Worm (Caenorhabditis elegans): ENCODE results near the gene mrps-16.

Gene mrps-16

DNA sequence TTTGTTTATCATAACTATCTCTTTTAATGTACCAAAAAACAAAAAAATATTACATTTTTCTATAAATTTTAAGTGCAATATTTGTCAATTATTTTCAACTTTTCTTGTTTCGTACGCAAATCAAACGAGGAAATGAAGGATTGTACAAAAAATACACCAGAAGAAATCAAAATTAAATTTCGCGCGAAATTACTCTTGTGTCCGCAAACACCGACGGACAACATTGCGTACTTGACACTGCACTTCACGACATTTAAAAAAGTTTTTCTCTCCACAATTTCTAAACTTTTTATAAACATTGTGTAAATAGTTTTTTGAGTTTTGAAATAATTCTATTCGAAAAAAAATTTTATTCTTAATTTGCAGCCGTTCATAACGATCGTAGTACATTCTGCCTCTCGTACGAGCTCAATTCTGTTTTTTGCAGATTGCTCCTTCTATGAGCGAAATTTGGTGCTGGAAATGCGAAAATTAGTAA is at the start of gene mrps-16:
TSS of gene mrps-16 (plus strand) at position 428 of the 478 bp plus-strand sequence.
- TF ChIP-seq zip-11 (GFP tag; IDR thresholded peaks at IDR 0.05) (no peak), dmd-6 (GFP tag; IDR thresholded peaks at IDR 0.05) (no peak), aha-1 (tag) (peak; percentile 89), mep-1 (tag; optimal IDR thresholded peaks at IDR 0.05) (peak; percentile 38), hlh-30 (tag; optimal IDR thresholded peaks at IDR 0.05; ENCODE audit: insufficient read depth) (peak; percentile 44), F26F4.8 (GFP tag; conservative IDR thresholded peaks at IDR 0.05) (no peak), lin-38 (GFP tag; IDR thresholded peaks at IDR 0.05) (peak; percentile 65), mes-2 (tag; optimal IDR thresholded peaks at IDR 0.05; ENCODE audit: poor library complexity, severe bottlenecking) (peak; percentile 72), dve-1 (tag; optimal IDR thresholded peaks at IDR 0.05; ENCODE audit: insufficient read depth) (peak; percentile 68), nhr-25 (tag; optimal IDR thresholded peaks at IDR 0.05; ENCODE audit: borderline replicate concordance, insufficient read depth) (peak; percentile 7), rbr-2 (tag; optimal IDR thresholded peaks at IDR 0.05) (peak; percentile 42), nhr-6 (tag; optimal IDR thresholded peaks at IDR 0.05) (peak; percentile 30), lsy-2 (tag; optimal IDR thresholded peaks at IDR 0.05) (peak in 1 of 2 experiments; percentile 82), unc-62 (GFP tag; optimal IDR thresholded peaks at IDR 0.05 in 1 of 2) (peak in 1 of 2 experiments; percentile 24), unc-62 (tag; optimal IDR thresholded peaks at IDR 0.05) (no peak), daf-16 (GFP tag; optimal IDR thresholded peaks at IDR 0.05) (no peak), daf-16 (tag; optimal IDR thresholded peaks at IDR 0.05) (peak; percentile 31), nhr-28 (tag; optimal IDR thresholded peaks at IDR 0.05) (peak; percentile 25), duxl-1 (tag; optimal IDR thresholded peaks at IDR 0.05; ENCODE audit: poor library complexity) (no peak), dpl-1 (GFP tag; optimal IDR thresholded peaks at IDR 0.05) (peak; percentile 96), lin-29 (GFP tag; IDR thresholded peaks at IDR 0.05) (no peak), daf-19 (GFP tag; conservative IDR thresholded peaks at IDR 0.05) (0 out of 2 replicates have a peak, but pooled peaks have one; percentile 48)

DNA sequence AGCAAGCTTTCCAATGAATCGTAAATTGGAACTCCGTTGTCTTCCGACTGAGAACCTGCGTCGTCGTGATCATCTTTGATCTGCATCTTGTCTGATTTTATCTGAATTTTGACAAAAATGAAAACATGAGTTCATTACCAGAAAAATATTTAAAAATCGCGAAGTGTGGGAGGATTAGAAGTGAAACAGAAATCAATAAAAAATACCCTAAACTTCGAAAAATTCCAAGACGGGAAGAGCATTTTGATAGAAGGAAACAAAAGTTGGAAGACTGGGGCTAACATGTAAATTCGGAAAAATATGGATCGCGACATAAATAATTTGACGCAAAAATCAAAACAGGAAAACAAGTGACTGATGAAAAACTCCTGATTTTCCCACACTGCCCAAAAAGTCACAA is 48.5 kb upstream of the mrps-16 start, which contains the start of gene F07F6.8:
TSS of gene F07F6.8 (minus strand) at position 101 of the 400 bp plus-strand sequence.
- TF ChIP-seq nhr-102 (tag; optimal IDR thresholded peaks at IDR 0.05) (no peak), aha-1 (tag) (peak; percentile 31)

DNA sequence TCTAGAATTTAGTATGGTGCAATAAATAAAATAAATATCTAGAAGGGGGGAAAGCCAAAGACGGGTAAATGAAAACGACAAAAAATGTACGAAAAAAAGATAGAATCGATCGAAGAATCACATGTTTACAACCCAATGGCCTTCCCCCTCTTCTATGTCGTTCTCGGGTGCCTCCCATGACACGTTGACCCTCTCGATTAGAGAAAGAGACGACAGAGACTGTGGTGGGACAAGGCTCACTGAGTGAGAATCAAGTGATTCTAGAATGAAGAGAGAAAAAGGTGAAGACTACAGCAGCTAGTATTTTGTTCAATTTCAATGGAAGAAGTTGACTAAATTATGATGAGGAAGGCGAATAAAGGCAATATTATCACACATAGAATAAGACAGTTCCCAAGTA is 48.1 kb upstream of the mrps-16 start:
- TF ChIP-seq ZK546.5 (tag; optimal IDR thresholded peaks at IDR 0.05), result no peak
- no peak for TF ChIP-seq zip-11 (GFP tag; IDR thresholded peaks at IDR 0.05)
- no peak for TF ChIP-seq jun-1 (tag; optimal IDR thresholded peaks at IDR 0.05)
- peak in 1 of 2 experiments; percentile 78 for TF ChIP-seq mdl-1 (tag; optimal IDR thresholded peaks at IDR 0.05)
- TF ChIP-seq ztf-11 (tag; optimal IDR thresholded peaks at IDR 0.05), result no peak
- no peak for TF ChIP-seq Y75B8A.6 (GFP tag; IDR thresholded peaks at IDR 0.05)
- no peak for TF ChIP-seq daf-16 (GFP tag; optimal IDR thresholded peaks at IDR 0.05)
- TF ChIP-seq daf-16 (tag; optimal IDR thresholded peaks at IDR 0.05), result peak; percentile 63
- TF ChIP-seq lin-38 (GFP tag; IDR thresholded peaks at IDR 0.05), result 0 out of 2 replicates have a peak, but pooled peaks have one; percentile 9
- TF ChIP-seq dmd-6 (GFP tag; IDR thresholded peaks at IDR 0.05), result peak; percentile 38; the same call in 1 of the 2 replicates
- no peak for TF ChIP-seq lim-7 (GFP tag; IDR thresholded peaks at IDR 0.05)
- TF ChIP-seq sdz-12 (GFP tag; optimal IDR thresholded peaks at IDR 0.05), result no peak
- no peak for TF ChIP-seq fkh-10 (GFP tag; optimal IDR thresholded peaks at IDR 0.05)
- peak; percentile 63 for TF ChIP-seq nhr-77 (tag; optimal IDR thresholded peaks at IDR 0.05)
- TF ChIP-seq egl-27 (tag; optimal IDR thresholded peaks at IDR 0.05), result no peak
- TF ChIP-seq zfp-3 (GFP tag; conservative IDR thresholded peaks at IDR 0.05), result no peak
- no peak for TF ChIP-seq ama-1 (optimal IDR thresholded peaks at IDR 0.05)
- no peak for TF ChIP-seq daf-19 (GFP tag; conservative IDR thresholded peaks at IDR 0.05)
- TF ChIP-seq rbr-2 (tag; optimal IDR thresholded peaks at IDR 0.05), result no peak
- TF ChIP-seq egl-43 (GFP tag; IDR thresholded peaks at IDR 0.05), result no peak
- no peak for TF ChIP-seq dmd-9 (GFP tag; IDR thresholded peaks at IDR 0.05)
- peak; percentile 97 for TF ChIP-seq hlh-30 (tag; optimal IDR thresholded peaks at IDR 0.05; ENCODE audit: insufficient read depth)
- no peak for TF ChIP-seq ZK337.2 (GFP tag; IDR thresholded peaks at IDR 0.05)
- TF ChIP-seq nhr-25 (tag; optimal IDR thresholded peaks at IDR 0.05; ENCODE audit: borderline replicate concordance, insufficient read depth), result peak; percentile 60
- no peak for TF ChIP-seq lin-29 (GFP tag; IDR thresholded peaks at IDR 0.05)
- TF ChIP-seq nhr-76 (tag; optimal IDR thresholded peaks at IDR 0.05), result no peak
- peak; percentile 58 for TF ChIP-seq mxl-3 (GFP tag; optimal IDR thresholded peaks at IDR 0.05)
- no peak for TF ChIP-seq daf-8 (GFP tag; IDR thresholded peaks at IDR 0.05)
- no peak for TF ChIP-seq ceh-44 (GFP tag; IDR thresholded peaks at IDR 0.05)
- TF ChIP-seq madf-5 (GFP tag; IDR thresholded peaks at IDR 0.05), result no peak
- no peak for TF ChIP-seq nhr-237 (tag; optimal IDR thresholded peaks at IDR 0.05)
- no peak for TF ChIP-seq set-16 (GFP tag; IDR thresholded peaks at IDR 0.05)
- no peak for TF ChIP-seq D1046.2 (GFP tag; IDR thresholded peaks at IDR 0.05)

Measured in whole organism, L4 larva.